Worm (Caenorhabditis elegans): ENCODE measurements around the gene sup-36.

- no peak for TF ChIP-seq flh-1 (GFP tag; optimal IDR thresholded peaks at IDR 0.05)
- TF ChIP-seq drap-1 (GFP tag; optimal IDR thresholded peaks at IDR 0.05): no peak
- TF ChIP-seq nhr-2 (tag; optimal IDR thresholded peaks at IDR 0.05): no peak
- no peak for TF ChIP-seq sptf-1 (tag; optimal IDR thresholded peaks at IDR 0.05)
- TF ChIP-seq lsy-2 (tag; optimal IDR thresholded peaks at IDR 0.05): no peak
- TF ChIP-seq ceh-39 (tag; optimal IDR thresholded peaks at IDR 0.05): no peak
- TF ChIP-seq ceh-83 (GFP tag; optimal IDR thresholded peaks at IDR 0.05): no peak
- TF ChIP-seq nhr-76 (tag; optimal IDR thresholded peaks at IDR 0.05): no peak
- no peak for TF ChIP-seq ztf-11 (tag; optimal IDR thresholded peaks at IDR 0.05)
- TF ChIP-seq snpc-4 (tag; optimal IDR thresholded peaks at IDR 0.05): no peak
These were observed 18.9 kb upstream of the sup-36 start, which contains the start of gene odr-8 for ce11 chrIV:6582604-6583003.
